Fruit fly (Drosophila melanogaster) whole organism: Measurements from ENCODE around the gene Ptp99A.

Experiments used
- CG8478 ChIP-seq: fragments of >200 bp; optimal IDR thresholded peaks from 2 replicates; lab custom pipeline; 2018; ENCODE audit warnings: inconsistent platforms
- Dll ChIP-seq: fragments of >200 bp; optimal IDR thresholded peaks from 2 replicates; lab custom pipeline; 2017
- EcR ChIP-seq, 2 experiments: fragments of >200 bp; optimal IDR thresholded peaks; 2 replicates each; lab custom pipeline; 2017; ENCODE audit warnings: missing biosample characterization in 2 of 2, missing genetic modification characterization in 2 of 2, missing genetic modification reagents in 2 of 2
- pan ChIP-seq: fragments of >200 bp; optimal IDR thresholded peaks from 2 replicates; lab custom pipeline; 2017
- psq ChIP-seq: fragments of >200 bp; optimal IDR thresholded peaks from 2 replicates; lab custom pipeline; 2017
- usp ChIP-seq: fragments of >200 bp; optimal IDR thresholded peaks from 2 replicates; lab custom pipeline; 2017; ENCODE audit warnings: missing biosample characterization, missing genetic modification characterization, mixed read lengths

Gene Ptp99A

dm6 chr3R:29377342-29377741 is at the start of gene Ptp99A:
Gene Ptp99A, plus strand, starts transcription at chr3R:29377646.
- TF ChIP-seq pan: no peak
- no peak for TF ChIP-seq EcR (GFP tag; optimal IDR thresholded peaks at IDR 0.05; lab: Kevin White, UChicago)
- no peak for TF ChIP-seq CG8478 (lab: Kevin White, UChicago)
- no peak for TF ChIP-seq Dll (lab: Kevin White, UChicago)
- no peak for TF ChIP-seq psq
- TF ChIP-seq usp (GFP tag; lab: Kevin White, UChicago): no peak

dm6 chr3R:29328607-29329006 is 48.8 kb upstream of the Ptp99A start:
- no peak for TF ChIP-seq pan
- TF ChIP-seq usp (GFP tag; lab: Kevin White, UChicago): no peak
- TF ChIP-seq EcR (GFP tag; optimal IDR thresholded peaks at IDR 0.05; lab: Kevin White, UChicago): no peak
- TF ChIP-seq CG8478 (lab: Kevin White, UChicago): no peak
- TF ChIP-seq Dll (lab: Kevin White, UChicago): no peak
- TF ChIP-seq psq: no peak

dm6 chr3R:29353487-29353886 is 24.0 kb upstream of the Ptp99A start:
- no peak for TF ChIP-seq CG8478 (lab: Kevin White, UChicago)

dm6 chr3R:29362391-29362790 is 15.1 kb upstream of the Ptp99A start:
- TF ChIP-seq Dll (lab: Kevin White, UChicago) (no peak), psq (no peak), pan (no peak)

dm6 chr3R:29369038-29369437 is 8.4 kb upstream of the Ptp99A start, which contains the start of gene CG45546:
Gene CG45546, plus strand, starts transcription at chr3R:29369338.
- TF ChIP-seq EcR (GFP tag; optimal IDR thresholded peaks at IDR 0.05; lab: Kevin White, UChicago): no peak
- TF ChIP-seq pan: no peak
- no peak for TF ChIP-seq Dll (lab: Kevin White, UChicago)
- TF ChIP-seq psq: no peak
- no peak for TF ChIP-seq CG8478 (lab: Kevin White, UChicago)
- no peak for TF ChIP-seq usp (GFP tag; lab: Kevin White, UChicago)

- no peak for TF ChIP-seq psq
- TF ChIP-seq CG8478 (lab: Kevin White, UChicago): no peak
- no peak for TF ChIP-seq Dll (lab: Kevin White, UChicago)
- TF ChIP-seq usp (GFP tag; lab: Kevin White, UChicago): no peak
- TF ChIP-seq pan: no peak
Observed at dm6 chr3R:29372497-29373218, 4.8 kb upstream of the Ptp99A start.

- TF ChIP-seq CG8478 (lab: Kevin White, UChicago) (no peak), pan (no peak), Dll (lab: Kevin White, UChicago) (no peak), usp (GFP tag; lab: Kevin White, UChicago) (no peak), psq (no peak), EcR (GFP tag; optimal IDR thresholded peaks at IDR 0.05; lab: Kevin White, UChicago) (no peak)
Observed at dm6 chr3R:29375397-29376014, 1.9 kb upstream of the Ptp99A start.

dm6 chr3R:29421254-29421653 is 43.8 kb downstream of the Ptp99A start:
- TF ChIP-seq EcR (GFP tag; optimal IDR thresholded peaks at IDR 0.05; lab: Kevin White, UChicago) (no peak), pan (no peak), usp (GFP tag; lab: Kevin White, UChicago) (no peak), psq (no peak), Dll (lab: Kevin White, UChicago) (no peak), CG8478 (lab: Kevin White, UChicago) (no peak)

- TF ChIP-seq Dll (lab: Kevin White, UChicago) (no peak), usp (GFP tag; lab: Kevin White, UChicago) (no peak), EcR (GFP tag; optimal IDR thresholded peaks at IDR 0.05; lab: Kevin White, UChicago) (no peak), psq (no peak), pan (no peak), CG8478 (lab: Kevin White, UChicago) (no peak)
Observed at dm6 chr3R:29450333-29450732, 72.9 kb downstream of the Ptp99A start.

dm6 chr3R:29457215-29457614 is 79.8 kb downstream of the Ptp99A start:
- TF ChIP-seq Dll (lab: Kevin White, UChicago) (peak; percentile 35), EcR (GFP tag; optimal IDR thresholded peaks at IDR 0.05; lab: Kevin White, UChicago) (no peak)

dm6 chr3R:29457779-29458382 is 80.4 kb downstream of the Ptp99A start:
- TF ChIP-seq psq (no peak), usp (GFP tag; lab: Kevin White, UChicago) (no peak), Dll (lab: Kevin White, UChicago) (no peak), pan (no peak), EcR (GFP tag; optimal IDR thresholded peaks at IDR 0.05; lab: Kevin White, UChicago) (no peak), CG8478 (lab: Kevin White, UChicago) (no peak)

- peak in 1 of 2 experiments; percentile 76 for TF ChIP-seq EcR (GFP tag; optimal IDR thresholded peaks at IDR 0.05; lab: Kevin White, UChicago)
- no peak for TF ChIP-seq usp (GFP tag; lab: Kevin White, UChicago)
Observed at dm6 chr3R:29458689-29459136, 81.3 kb downstream of the Ptp99A start.
